Worm (Caenorhabditis elegans): ENCODE data around the gene C34C12.12.

The C34C12.12 gene

ce11 chrIII:3404354-3404913 lies 48.6 kb upstream of the C34C12.12 start, which contains the start of the genes npp-9 and F59A2.5 (continued):
- no peak for TF ChIP-seq rec-8 (tag; optimal IDR thresholded peaks at IDR 0.05)
- no peak for TF ChIP-seq hsf-1 (GFP tag; IDR thresholded peaks at IDR 0.05)
- TF ChIP-seq madf-3 (GFP tag; IDR thresholded peaks at IDR 0.05), result no peak
- TF ChIP-seq snpc-3.4 (tag; optimal IDR thresholded peaks at IDR 0.05), result peak; percentile 39
- TF ChIP-seq Y95B8A.8 (GFP tag; IDR thresholded peaks at IDR 0.05), result 0 out of 2 replicates have a peak, but pooled peaks have one; percentile 37
- no peak for TF ChIP-seq aptf-3 (GFP tag; IDR thresholded peaks at IDR 0.05)
- TF ChIP-seq Y56A3A.18 (GFP tag; IDR thresholded peaks at IDR 0.05), result no peak
- TF ChIP-seq snpc-4 (GFP tag; optimal IDR thresholded peaks at IDR 0.05), result no peak
- TF ChIP-seq snpc-4 (tag; optimal IDR thresholded peaks at IDR 0.05), result peak in 1 of 4 experiments; percentile 3
- no peak for TF ChIP-seq F22D6.2 (tag; optimal IDR thresholded peaks at IDR 0.05)
- TF ChIP-seq somi-1 (GFP tag; optimal IDR thresholded peaks at IDR 0.05), result no peak
- peak; percentile 34; the same call in 1 of the 2 replicates for TF ChIP-seq hmg-1.2 (GFP tag; IDR thresholded peaks at IDR 0.05)
- TF ChIP-seq egl-44 (GFP tag; IDR thresholded peaks at IDR 0.05), result no peak
- TF ChIP-seq mes-4 (tag; optimal IDR thresholded peaks at IDR 0.05), result no peak
- TF ChIP-seq D2030.7 (GFP tag; IDR thresholded peaks at IDR 0.05), result peak; percentile 82
- TF ChIP-seq pha-4 (tag; optimal IDR thresholded peaks at IDR 0.05), result no peak
- no peak for TF ChIP-seq ekl-4 (GFP tag; IDR thresholded peaks at IDR 0.05)
- no peak for TF ChIP-seq ztf-22 (GFP tag; optimal IDR thresholded peaks at IDR 0.05)
- TF ChIP-seq B0019.2 (GFP tag; conservative IDR thresholded peaks at IDR 0.05), result 0 out of 2 replicates have a peak, but pooled peaks have one; percentile 35
- peak; percentile 24; the same call in 1 of the 2 replicates for TF ChIP-seq mcd-1 (GFP tag; IDR thresholded peaks at IDR 0.05)
- peak; percentile 80 for TF ChIP-seq lin-54 (GFP tag; optimal IDR thresholded peaks at IDR 0.05)
- TF ChIP-seq ZK185.1 (tag; optimal IDR thresholded peaks at IDR 0.05; ENCODE audit: poor library complexity, severe bottlenecking), result no peak
- TF ChIP-seq akir-1 (GFP tag; optimal IDR thresholded peaks at IDR 0.05), result no peak
- no peak for TF ChIP-seq ztf-26 (tag; optimal IDR thresholded peaks at IDR 0.05)
- no peak for TF ChIP-seq ccch-3 (GFP tag; optimal IDR thresholded peaks at IDR 0.05)
- no peak for TF ChIP-seq nhr-80 (tag; optimal IDR thresholded peaks at IDR 0.05)
- TF ChIP-seq dpff-1 (tag; optimal IDR thresholded peaks at IDR 0.05), result no peak
- no peak for TF ChIP-seq lag-1 (GFP tag; IDR thresholded peaks at IDR 0.05)
- no peak for TF ChIP-seq bed-1 (GFP tag; IDR thresholded peaks at IDR 0.05)
- TF ChIP-seq him-1 (tag; optimal IDR thresholded peaks at IDR 0.05), result no peak
- peak; percentile 86 for TF ChIP-seq xnd-1 (tag; optimal IDR thresholded peaks at IDR 0.05)
- TF ChIP-seq ceh-40 (GFP tag; IDR thresholded peaks at IDR 0.05), result no peak
- no peak for TF ChIP-seq attf-5 (GFP tag; optimal IDR thresholded peaks at IDR 0.05)
- TF ChIP-seq B0261.1 (tag; optimal IDR thresholded peaks at IDR 0.05), result no peak
- TF ChIP-seq madf-8 (GFP tag; conservative IDR thresholded peaks at IDR 0.05), result peak; percentile 81
- TF ChIP-seq egrh-3 (GFP tag; IDR thresholded peaks at IDR 0.05), result no peak
- peak; percentile 25 for TF ChIP-seq snpc-1.1 (tag; optimal IDR thresholded peaks at IDR 0.05; ENCODE audit: insufficient read depth)
- no peak for TF ChIP-seq dox-1 (GFP tag; IDR thresholded peaks at IDR 0.05)
- no peak for TF ChIP-seq bed-2 (GFP tag; IDR thresholded peaks at IDR 0.05)
- no peak for TF ChIP-seq zim-3 (tag; optimal IDR thresholded peaks at IDR 0.05)
- no peak for TF ChIP-seq let-526 (GFP tag; IDR thresholded peaks at IDR 0.05)
- TF ChIP-seq attf-6 (GFP tag; IDR thresholded peaks at IDR 0.05), result no peak
- no peak for TF ChIP-seq T07F8.4 (tag; optimal IDR thresholded peaks at IDR 0.05)
- TF ChIP-seq B0035.1 (tag; optimal IDR thresholded peaks at IDR 0.05), result no peak
- no peak for TF ChIP-seq ztf-3 (GFP tag; optimal IDR thresholded peaks at IDR 0.05)
- TF ChIP-seq F39B2.1 (GFP tag; IDR thresholded peaks at IDR 0.05), result no peak
- peak; percentile 97 for TF ChIP-seq efl-1 (GFP tag; optimal IDR thresholded peaks at IDR 0.05)
